Fruit fly (Drosophila melanogaster): ENCODE measurements around the gene CG17110.
A peak's percentile ranks its signal among the peaks of the same experiment; 100 is the strongest.

The CG17110 gene

dm6 chr3R:23112680-23113362 lies 21.3 kb downstream of the CG17110 start, which contains the start of gene Cow (continued):
- TF ChIP-seq CG14860 (GFP tag; IDR thresholded peaks at IDR 0.05; ENCODE audit: partially characterized antibody) = no peak
- TF ChIP-seq CG7271 (tag; optimal IDR thresholded peaks at IDR 0.05) = no peak
- TF ChIP-seq wdn (GFP tag; IDR thresholded peaks at IDR 0.05) = peak; percentile 39; the same call in 1 of the 2 replicates
- TF ChIP-seq Elba2 (GFP tag; optimal IDR thresholded peaks at IDR 0.05) = no peak
- TF ChIP-seq Fer1 (GFP tag; optimal IDR thresholded peaks at IDR 0.05) = peak; percentile 86
- peak; percentile 65 for TF ChIP-seq CG11560 (tag; IDR thresholded peaks at IDR 0.05)
- no peak for TF ChIP-seq Optix (GFP tag; IDR thresholded peaks at IDR 0.05)
- no peak for TF ChIP-seq BEAF-32 (GFP tag; optimal IDR thresholded peaks at IDR 0.05)
- TF ChIP-seq Hey (tag; optimal IDR thresholded peaks at IDR 0.05) = no peak
- no peak for TF ChIP-seq maf-S (GFP tag; optimal IDR thresholded peaks at IDR 0.05)
- peak; percentile 14 for TF ChIP-seq CrebB (tag; optimal IDR thresholded peaks at IDR 0.05)
- TF ChIP-seq CG33557 (GFP tag; optimal IDR thresholded peaks at IDR 0.05) = no peak
- peak; percentile 26 for TF ChIP-seq Sry-δ (GFP tag; optimal IDR thresholded peaks at IDR 0.05)
- TF ChIP-seq YL-1 (GFP tag; optimal IDR thresholded peaks at IDR 0.05) = no peak
- peak; percentile 73 for TF ChIP-seq Ada2b (GFP tag; IDR thresholded peaks at IDR 0.05)
- TF ChIP-seq CG13424 (tag; optimal IDR thresholded peaks at IDR 0.05) = peak; percentile 65
- TF ChIP-seq CG2875 (GFP tag; optimal IDR thresholded peaks at IDR 0.05) = no peak
- no peak for TF ChIP-seq CG1832 (GFP tag; optimal IDR thresholded peaks at IDR 0.05)
- peak; percentile 82 for TF ChIP-seq CG14014 (GFP tag; IDR thresholded peaks at IDR 0.05)
- no peak for TF ChIP-seq HmgD (GFP tag; optimal IDR thresholded peaks at IDR 0.05)
- peak; percentile 61 for TF ChIP-seq CG17359 (tag; optimal IDR thresholded peaks at IDR 0.05)
- no peak for TF ChIP-seq ara (GFP tag; IDR thresholded peaks at IDR 0.05)
- no peak for TF ChIP-seq lola (GFP tag; optimal IDR thresholded peaks at IDR 0.05)
- peak; percentile 31 for TF ChIP-seq CG18262 (tag; optimal IDR thresholded peaks at IDR 0.05)
- 0 out of 2 replicates have a peak, but pooled peaks have one; percentile 34 for TF ChIP-seq toy (GFP tag; IDR thresholded peaks at IDR 0.05)
- TF ChIP-seq slou (GFP tag; optimal IDR thresholded peaks at IDR 0.05) = no peak
- peak; percentile 46 for TF ChIP-seq zf30C (GFP tag; optimal IDR thresholded peaks at IDR 0.05)
- TF ChIP-seq tin (GFP tag; optimal IDR thresholded peaks at IDR 0.05) = peak; percentile 44
- peak; percentile 66 for TF ChIP-seq bcd (GFP tag; optimal IDR thresholded peaks at IDR 0.05)
- peak; percentile 92 for TF ChIP-seq Ets65A (GFP tag)
- peak; percentile 6 for TF ChIP-seq CG8089 (GFP tag; optimal IDR thresholded peaks at IDR 0.05)
- no peak for TF ChIP-seq sens-2 (GFP tag; IDR thresholded peaks at IDR 0.05)
- peak; percentile 88 for TF ChIP-seq CG2120 (GFP tag; optimal IDR thresholded peaks at IDR 0.05)
- no peak for TF ChIP-seq bigmax (GFP tag; optimal IDR thresholded peaks at IDR 0.05)
- peak; percentile 46 for TF ChIP-seq CG13775 (GFP tag; optimal IDR thresholded peaks at IDR 0.05)
- TF ChIP-seq CG13624 (GFP tag; optimal IDR thresholded peaks at IDR 0.05) = peak; percentile 54
- TF ChIP-seq inv (GFP tag; IDR thresholded peaks at IDR 0.05; ENCODE audit: partially characterized antibody) = no peak
- no peak for TF ChIP-seq usp (GFP tag; optimal IDR thresholded peaks at IDR 0.05)
- TF ChIP-seq Bdp1 (GFP tag; optimal IDR thresholded peaks at IDR 0.05) = peak; percentile 42
- TF ChIP-seq pzg (GFP tag; optimal IDR thresholded peaks at IDR 0.05) = peak; percentile 4
- peak; percentile 32 for TF ChIP-seq Myb (GFP tag; optimal IDR thresholded peaks at IDR 0.05)
- TF ChIP-seq CkIIα-i1 (GFP tag; IDR thresholded peaks at IDR 0.05) = no peak
- TF ChIP-seq CG14710 (tag; optimal IDR thresholded peaks at IDR 0.05) = no peak
- TF ChIP-seq CG12942 (GFP tag; optimal IDR thresholded peaks at IDR 0.05) = peak; percentile 28
- TF ChIP-seq crol (GFP tag; IDR thresholded peaks at IDR 0.05) = peak; percentile 25; the same call in 1 of the 2 replicates
- peak; percentile 76 for TF ChIP-seq tgo (GFP tag; IDR thresholded peaks at IDR 0.05)
- peak; percentile 27 for TF ChIP-seq Fer2 (tag; optimal IDR thresholded peaks at IDR 0.05)
- TF ChIP-seq Taf1 (GFP tag; IDR thresholded peaks at IDR 0.05) = peak; percentile 63
- no peak for TF ChIP-seq ERR (GFP tag; optimal IDR thresholded peaks at IDR 0.05)
- peak; percentile 42 for TF ChIP-seq Asciz (GFP tag; optimal IDR thresholded peaks at IDR 0.05)

All from whole organism, embryonic.